Worm (Caenorhabditis elegans): ENCODE measurements around the gene T11G6.5.
A peak's percentile ranks its signal among the peaks of the same experiment; 100 is the strongest.

Gene T11G6.5

DNA sequence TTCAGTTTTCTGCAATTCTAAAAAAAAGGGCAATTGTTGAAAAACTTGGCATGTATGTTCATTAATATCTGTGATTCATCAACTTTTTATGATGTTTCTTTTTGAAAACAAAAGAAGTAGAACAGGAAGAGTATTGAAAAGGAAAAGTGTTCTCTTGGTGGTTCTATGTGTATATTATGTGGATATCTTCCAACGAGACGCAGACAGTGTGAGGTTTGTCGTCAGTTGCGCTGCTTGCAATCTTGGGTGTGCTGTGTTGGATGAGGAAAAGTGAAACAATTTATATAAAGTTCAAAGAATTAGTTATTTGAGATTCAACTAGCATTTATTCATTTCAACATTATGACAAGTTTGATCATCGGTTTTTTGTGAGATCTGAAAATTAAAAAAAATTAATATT lies 9.8 kb upstream of the T11G6.5 start:
- TF ChIP-seq snpc-4 (tag; optimal IDR thresholded peaks at IDR 0.05) (no peak), lin-13 (GFP tag; optimal IDR thresholded peaks at IDR 0.05) (no peak), nhr-25 (tag; optimal IDR thresholded peaks at IDR 0.05) (no peak), lin-11 (tag; optimal IDR thresholded peaks at IDR 0.05) (no peak), mab-5 (tag; optimal IDR thresholded peaks at IDR 0.05) (no peak), ceh-82 (tag; optimal IDR thresholded peaks at IDR 0.05) (no peak), ama-1 (optimal IDR thresholded peaks at IDR 0.05) (no peak), fos-1 (tag; optimal IDR thresholded peaks at IDR 0.05) (peak; percentile 23), peb-1 (tag; optimal IDR thresholded peaks at IDR 0.05) (no peak), lsy-2 (tag; optimal IDR thresholded peaks at IDR 0.05) (peak in 1 of 2 experiments; percentile 45), ztf-1 (GFP tag; conservative IDR thresholded peaks at IDR 0.05) (no peak), unc-55 (GFP tag; optimal IDR thresholded peaks at IDR 0.05) (peak; percentile 54), ceh-16 (tag; optimal IDR thresholded peaks at IDR 0.05) (no peak), elt-3 (tag; optimal IDR thresholded peaks at IDR 0.05) (no peak), blmp-1 (tag; optimal IDR thresholded peaks at IDR 0.05; ENCODE audit: insufficient read depth) (peak; percentile 56), nhr-23 (tag; optimal IDR thresholded peaks at IDR 0.05) (no peak), nhr-77 (tag; optimal IDR thresholded peaks at IDR 0.05) (no peak), nhr-237 (tag; optimal IDR thresholded peaks at IDR 0.05) (no peak), sem-4 (tag; optimal IDR thresholded peaks at IDR 0.05) (no peak), C34F6.9 (tag; optimal IDR thresholded peaks at IDR 0.05) (peak; percentile 46), nhr-6 (tag; optimal IDR thresholded peaks at IDR 0.05) (no peak), unc-39 (tag; optimal IDR thresholded peaks at IDR 0.05) (no peak), zag-1 (tag; optimal IDR thresholded peaks at IDR 0.05) (no peak), unc-62 (GFP tag; optimal IDR thresholded peaks at IDR 0.05) (no peak), Y55F3AM.14 (GFP tag; optimal IDR thresholded peaks at IDR 0.05) (no peak), dmd-4 (tag; optimal IDR thresholded peaks at IDR 0.05) (no peak), crh-2 (tag; optimal IDR thresholded peaks at IDR 0.05) (peak; percentile 29), nhr-129 (tag; optimal IDR thresholded peaks at IDR 0.05) (peak; percentile 2), nhr-21 (tag; optimal IDR thresholded peaks at IDR 0.05) (no peak), elt-1 (tag; optimal IDR thresholded peaks at IDR 0.05) (no peak), ztf-11 (tag; optimal IDR thresholded peaks at IDR 0.05) (no peak)

DNA sequence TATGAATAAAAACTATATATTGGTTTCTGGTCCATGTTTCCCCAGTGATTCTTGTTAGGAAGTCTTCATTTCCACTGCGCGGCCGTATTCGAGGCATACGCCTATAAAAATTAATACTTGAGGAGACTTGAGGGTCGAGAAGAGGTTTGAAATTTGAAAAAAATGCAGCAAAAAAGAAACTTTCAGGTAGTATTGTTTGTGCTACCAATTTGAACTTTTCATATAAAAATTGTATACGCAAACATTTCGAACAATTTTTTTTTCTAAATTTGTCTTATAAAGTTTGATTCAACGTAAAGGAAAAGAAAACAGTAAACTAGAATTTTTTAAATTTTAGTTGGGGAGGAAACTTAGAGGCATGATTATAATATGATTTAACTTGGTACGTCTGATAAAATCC lies 9.3 kb upstream of the T11G6.5 start, which contains the start of gene T11G6.4:
T11G6.4 (minus strand) TSS at position 101 of the 400 bp plus-strand sequence.
- TF ChIP-seq egl-27 (tag; optimal IDR thresholded peaks at IDR 0.05) (no peak), mbf-1 (tag; optimal IDR thresholded peaks at IDR 0.05) (no peak), nhr-25 (tag; optimal IDR thresholded peaks at IDR 0.05) (no peak), zag-1 (tag; optimal IDR thresholded peaks at IDR 0.05) (no peak), ztf-1 (GFP tag; conservative IDR thresholded peaks at IDR 0.05) (no peak), lin-39 (tag; optimal IDR thresholded peaks at IDR 0.05) (no peak), elt-3 (tag; optimal IDR thresholded peaks at IDR 0.05) (no peak), unc-39 (tag; optimal IDR thresholded peaks at IDR 0.05) (no peak)

DNA sequence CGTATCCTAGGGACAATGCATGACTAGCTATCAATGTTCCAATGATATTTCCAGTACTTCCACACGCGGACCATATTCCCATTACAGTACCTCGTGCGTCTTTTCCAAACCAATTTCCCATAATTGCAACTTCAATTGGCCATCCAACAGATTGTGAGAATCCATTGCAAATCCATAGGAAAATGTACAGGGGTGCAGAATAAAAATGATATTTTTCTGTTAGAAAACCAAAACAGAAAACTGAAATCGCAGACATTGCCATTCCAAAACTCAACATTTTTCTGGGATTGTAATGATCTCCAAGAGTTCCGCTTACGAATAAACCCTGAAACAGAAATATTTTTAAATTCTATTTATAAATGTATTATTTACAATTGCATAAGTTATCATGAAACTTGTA lies 8.6 kb upstream of the T11G6.5 start:
- no peak for TF ChIP-seq crh-2 (tag; optimal IDR thresholded peaks at IDR 0.05)
- TF ChIP-seq aly-2 (tag; optimal IDR thresholded peaks at IDR 0.05) = no peak
- no peak for TF ChIP-seq nhr-11 (tag; optimal IDR thresholded peaks at IDR 0.05)
- TF ChIP-seq nhr-237 (tag; optimal IDR thresholded peaks at IDR 0.05) = no peak
- TF ChIP-seq ztf-11 (tag; optimal IDR thresholded peaks at IDR 0.05) = no peak

DNA sequence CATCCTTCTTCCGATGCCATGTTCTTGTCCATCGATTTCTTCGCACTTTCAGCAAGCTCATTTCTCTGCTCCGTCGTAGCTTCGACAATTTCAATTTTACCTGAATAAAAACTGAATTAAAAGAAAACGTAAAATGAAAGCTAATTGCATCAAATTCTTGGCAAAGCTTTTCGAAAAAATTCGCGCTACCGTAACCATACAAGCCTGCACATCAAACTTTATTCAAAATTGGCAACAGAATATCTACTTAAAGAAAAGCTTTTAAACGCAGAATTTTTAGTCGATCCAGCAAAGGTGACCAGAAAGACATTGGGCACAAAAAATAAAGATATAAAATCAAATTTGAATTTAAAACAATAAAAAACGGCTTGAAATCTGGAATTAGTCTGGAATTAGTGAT lies 323 bp downstream of the T11G6.5 start:
- TF ChIP-seq lin-11 (tag; optimal IDR thresholded peaks at IDR 0.05) (no peak), nhr-11 (tag; optimal IDR thresholded peaks at IDR 0.05) (no peak), ztf-11 (tag; optimal IDR thresholded peaks at IDR 0.05) (no peak), aly-2 (tag; optimal IDR thresholded peaks at IDR 0.05) (no peak), sem-4 (tag; optimal IDR thresholded peaks at IDR 0.05) (no peak), nhr-12 (tag; optimal IDR thresholded peaks at IDR 0.05) (no peak), nhr-237 (tag; optimal IDR thresholded peaks at IDR 0.05) (no peak), F13H6.1 (tag; optimal IDR thresholded peaks at IDR 0.05) (no peak), ceh-16 (tag; optimal IDR thresholded peaks at IDR 0.05) (no peak), elt-3 (tag; optimal IDR thresholded peaks at IDR 0.05) (no peak), mbf-1 (tag; optimal IDR thresholded peaks at IDR 0.05) (no peak), zag-1 (tag; optimal IDR thresholded peaks at IDR 0.05) (no peak), ztf-4 (tag; optimal IDR thresholded peaks at IDR 0.05) (no peak), nhr-23 (tag; optimal IDR thresholded peaks at IDR 0.05) (no peak), nhr-6 (tag; optimal IDR thresholded peaks at IDR 0.05) (no peak), gmeb-1 (tag; optimal IDR thresholded peaks at IDR 0.05) (no peak), peb-1 (tag; optimal IDR thresholded peaks at IDR 0.05) (no peak), Y55F3AM.14 (GFP tag; optimal IDR thresholded peaks at IDR 0.05) (no peak), snpc-4 (tag; optimal IDR thresholded peaks at IDR 0.05) (no peak), mdl-1 (tag; optimal IDR thresholded peaks at IDR 0.05) (no peak)

Data from whole organism, L2 larva.